Worm (Caenorhabditis elegans): ENCODE data around the gene Y41D4B.24.

DNA sequence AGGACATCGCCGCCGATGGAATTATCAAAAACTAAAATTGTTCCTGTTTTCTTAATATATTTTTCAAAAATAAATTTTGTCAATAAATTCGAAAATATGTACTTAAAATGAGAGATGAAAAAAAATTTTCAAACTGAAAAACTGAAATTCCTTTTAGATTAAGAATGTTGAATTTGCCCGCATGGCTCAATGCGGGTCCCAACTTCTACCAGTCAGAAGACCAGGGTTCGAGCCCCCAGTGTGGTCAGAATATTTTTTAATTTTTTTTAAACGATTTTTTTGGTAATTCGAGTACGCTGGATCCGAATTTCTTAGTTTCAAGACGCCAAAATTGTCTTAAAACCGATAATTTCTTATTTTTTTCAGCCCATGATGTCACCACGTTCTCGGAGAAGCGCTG, 44.6 kb downstream of the Y41D4B.24 start:
- no peak for TF ChIP-seq pros-1 (tag; optimal IDR thresholded peaks at IDR 0.05)
- TF ChIP-seq sox-4 (tag; optimal IDR thresholded peaks at IDR 0.05), result no peak

Measured in whole organism, late embryonic.